Fruit fly (Drosophila melanogaster) whole organism, embryonic: ENCODE data around the gene Sec23.
A peak's percentile ranks its signal among the peaks of the same experiment; 100 is the strongest.

ENCODE experiments used
- Aef1 ChIP-seq: fragments of 200-800 bp; sonication (Bioruptor generic); IDR thresholded peaks from 3 replicates; pipeline ENCODE4 v1.3.6; 2022; ENCODE audit warnings: missing biosample characterization, missing genetic modification characterization
- Asciz ChIP-seq: fragments of 200-800 bp; sonication (Bioruptor generic); optimal IDR thresholded peaks from 2 replicates; lab custom pipeline; 2017; ENCODE audit warnings: missing biosample characterization, mild to moderate bottlenecking, missing genetic modification characterization, missing genetic modification reagents
- BEAF-32 ChIP-seq: fragments of 200-800 bp; sonication (Bioruptor generic); optimal IDR thresholded peaks from 3 replicates; lab custom pipeline; 2017; ENCODE audit warnings: missing biosample characterization, missing genetic modification characterization, mild to moderate bottlenecking, moderate library complexity, missing genetic modification reagents
- CG10543 ChIP-seq: fragments of 200-800 bp; sonication (Bioruptor generic); optimal IDR thresholded peaks from 3 replicates; lab custom pipeline; 2017; ENCODE audit warnings: missing biosample characterization, mild to moderate bottlenecking, missing genetic modification characterization, moderate library complexity
- CG11560 ChIP-seq: fragments of 200-800 bp; sonication (Bioruptor generic); IDR thresholded peaks from 3 replicates; pipeline ENCODE4 v1.3.6; 2022; ENCODE audit warnings: missing biosample characterization, missing genetic modification characterization
- CG12659 ChIP-seq: fragments of 200-800 bp; sonication (Bioruptor generic); optimal IDR thresholded peaks from 3 replicates; lab custom pipeline; 2017; ENCODE audit warnings: mild to moderate bottlenecking, missing biosample characterization, missing genetic modification reagents, missing genetic modification characterization
- CG1603 ChIP-seq: fragments of 200-800 bp; sonication (Bioruptor generic); optimal IDR thresholded peaks from 2 replicates; lab custom pipeline; 2019; ENCODE audit warnings: missing biosample characterization, mild to moderate bottlenecking, missing genetic modification characterization, moderate library complexity
- CG16863 ChIP-seq: fragments of 200-800 bp; sonication (Bioruptor generic); optimal IDR thresholded peaks from 3 replicates; lab custom pipeline; 2016; ENCODE audit warnings: missing biosample characterization, missing genetic modification characterization
- CG17186 ChIP-seq: fragments of 200-800 bp; sonication (Bioruptor generic); optimal IDR thresholded peaks from 3 replicates; lab custom pipeline; 2017; ENCODE audit warnings: missing biosample characterization, missing genetic modification reagents, missing genetic modification characterization
- CG17612 ChIP-seq: fragments of 200-800 bp; sonication (Bioruptor generic); IDR thresholded peaks from 2 replicates; pipeline ENCODE4 v1.3.6; 2022; ENCODE audit warnings: missing biosample characterization, missing genetic modification characterization
- CG18599 ChIP-seq: fragments of 200-800 bp; sonication (Bioruptor generic); optimal IDR thresholded peaks from 3 replicates; lab custom pipeline; 2017; ENCODE audit warnings: missing biosample characterization, missing genetic modification characterization, mild to moderate bottlenecking, moderate library complexity, missing genetic modification reagents
- CG30020 ChIP-seq: fragments of 200-800 bp; optimal IDR thresholded peaks from 2 replicates; lab custom pipeline; 2019; ENCODE audit warnings: missing biosample characterization, mild to moderate bottlenecking, missing genetic modification characterization, moderate library complexity
- CG30403 ChIP-seq: fragments of 200-800 bp; sonication (Bioruptor generic); optimal IDR thresholded peaks from 3 replicates; lab custom pipeline; 2016; ENCODE audit warnings: missing biosample characterization, missing genetic modification characterization
- CG31441 ChIP-seq: fragments of 200-800 bp; sonication (Bioruptor generic); IDR thresholded peaks from 2 replicates; pipeline ENCODE4 v1.3.6; 2022; ENCODE audit warnings: missing biosample characterization, missing genetic modification characterization
- CG3838 ChIP-seq: fragments of 200-800 bp; sonication (Bioruptor generic); optimal IDR thresholded peaks from 3 replicates; lab custom pipeline; 2016; ENCODE audit warnings: missing biosample characterization, missing genetic modification characterization
- CG3847 ChIP-seq: fragments of 200-800 bp; sonication (Bioruptor generic); IDR thresholded peaks from 2 replicates; pipeline ENCODE4 v1.3.6; 2022; ENCODE audit warnings: missing biosample characterization, missing genetic modification characterization
- CG5245 ChIP-seq: fragments of 200-800 bp; sonication (Bioruptor generic); optimal IDR thresholded peaks from 3 replicates; lab custom pipeline; 2016; ENCODE audit warnings: missing biosample characterization, missing genetic modification characterization
- CG6175 ChIP-seq: fragments of 200-800 bp; sonication (Bioruptor generic); IDR thresholded peaks from 3 replicates; pipeline ENCODE4 v1.3.6; 2022; ENCODE audit warnings: missing biosample characterization, missing genetic modification characterization
- CG6791 ChIP-seq: fragments of 200-800 bp; sonication (Bioruptor generic); IDR thresholded peaks from 3 replicates; pipeline ENCODE4 v1.3.6; 2022; ENCODE audit warnings: missing biosample characterization, missing genetic modification characterization; ENCODE audit not compliant: partially characterized antibody
- CG8478 ChIP-seq: fragments of >200 bp; optimal IDR thresholded peaks from 2 replicates; lab custom pipeline; 2018
- CG9437 ChIP-seq: fragments of 200-800 bp; sonication (Bioruptor generic); optimal IDR thresholded peaks from 2 replicates; lab custom pipeline; 2018; ENCODE audit warnings: missing biosample characterization, mild to moderate bottlenecking, missing genetic modification characterization
- CG9932 ChIP-seq: fragments of 200-800 bp; sonication (Bioruptor generic); IDR thresholded peaks from 2 replicates; pipeline ENCODE4 v1.3.6; 2022; ENCODE audit warnings: missing biosample characterization, missing genetic modification characterization
- CHES-1-like ChIP-seq: fragments of 200-800 bp; sonication (Bioruptor generic); optimal IDR thresholded peaks from 2 replicates; lab custom pipeline; 2016; ENCODE audit warnings: missing biosample characterization, missing genetic modification characterization
- Camta ChIP-seq: fragments of 200-800 bp; sonication (Bioruptor generic); optimal IDR thresholded peaks from 2 replicates; lab custom pipeline; 2016; ENCODE audit warnings: missing biosample characterization, missing genetic modification characterization
- Dad ChIP-seq: fragments of 200-800 bp; sonication (Bioruptor generic); optimal IDR thresholded peaks from 3 replicates; lab custom pipeline; 2016; ENCODE audit warnings: missing biosample characterization, missing genetic modification characterization
- Dbx ChIP-seq: fragments of 200-800 bp; sonication (Bioruptor generic); IDR thresholded peaks from 3 replicates; pipeline ENCODE4 v1.3.6; 2022; ENCODE audit warnings: missing biosample characterization, missing genetic modification characterization
- Dp ChIP-seq: fragments of 200-800 bp; sonication (Bioruptor generic); optimal IDR thresholded peaks from 2 replicates; lab custom pipeline; 2018; ENCODE audit warnings: missing biosample characterization, mild to moderate bottlenecking, missing genetic modification characterization, moderate library complexity
- Fer1 ChIP-seq: fragments of 200-800 bp; sonication (Bioruptor generic); optimal IDR thresholded peaks from 2 replicates; lab custom pipeline; 2017; ENCODE audit warnings: missing biosample characterization, mild to moderate bottlenecking, missing genetic modification characterization
- Hand ChIP-seq: fragments of 200-800 bp; sonication (Bioruptor generic); optimal IDR thresholded peaks from 2 replicates; lab custom pipeline; 2017; ENCODE audit warnings: mild to moderate bottlenecking, missing biosample characterization, missing genetic modification reagents, missing genetic modification characterization
- Kr ChIP-seq: fragments of 200-800 bp; sonication (Bioruptor generic); optimal IDR thresholded peaks from 2 replicates; lab custom pipeline; 2017; ENCODE audit warnings: missing biosample characterization, mild to moderate bottlenecking, missing genetic modification characterization
- Lpt ChIP-seq: fragments of >200 bp; optimal IDR thresholded peaks from 2 replicates; lab custom pipeline; 2018; ENCODE audit warnings: missing biosample characterization, missing genetic modification characterization
- MBD-R2 ChIP-seq: fragments of 200-800 bp; sonication (Bioruptor generic); IDR thresholded peaks from 2 replicates; pipeline ENCODE4 v1.3.6; 2022; ENCODE audit warnings: missing biosample characterization, missing genetic modification characterization
- NC2α ChIP-seq: fragments of 200-800 bp; sonication (Bioruptor generic); optimal IDR thresholded peaks from 2 replicates; lab custom pipeline; 2016; ENCODE audit warnings: missing biosample characterization, missing genetic modification characterization
- NFAT ChIP-seq: fragments of 200-800 bp; sonication (Bioruptor generic); IDR thresholded peaks from 2 replicates; pipeline ENCODE4 v1.3.6; 2022; ENCODE audit warnings: missing biosample characterization, missing genetic modification characterization
- Side ChIP-seq: fragments of 200-800 bp; sonication (Bioruptor generic); optimal IDR thresholded peaks from 2 replicates; lab custom pipeline; 2016; ENCODE audit warnings: missing biosample characterization, missing genetic modification characterization
- ab ChIP-seq: fragments of 200-800 bp; sonication (Bioruptor generic); optimal IDR thresholded peaks from 2 replicates; lab custom pipeline; 2016; ENCODE audit warnings: missing biosample characterization, missing genetic modification characterization
- br ChIP-seq: fragments of >200 bp; optimal IDR thresholded peaks from 2 replicates; lab custom pipeline; 2017
- btn ChIP-seq: fragments of 200-800 bp; sonication (Bioruptor generic); optimal IDR thresholded peaks from 2 replicates; lab custom pipeline; 2016; ENCODE audit warnings: missing biosample characterization, missing genetic modification characterization
- caup ChIP-seq: fragments of 200-800 bp; sonication (Bioruptor generic); optimal IDR thresholded peaks from 3 replicates; lab custom pipeline; 2017; ENCODE audit warnings: missing biosample characterization, mild to moderate bottlenecking, missing genetic modification characterization, moderate library complexity; ENCODE audit not compliant: severe bottlenecking
- fd102C ChIP-seq: fragments of 200-800 bp; sonication (Bioruptor generic); optimal IDR thresholded peaks from 2 replicates; lab custom pipeline; 2018; ENCODE audit warnings: missing biosample characterization, mild to moderate bottlenecking, missing genetic modification characterization, moderate library complexity
- grn ChIP-seq: fragments of 200-800 bp; sonication (Bioruptor generic); optimal IDR thresholded peaks from 3 replicates; lab custom pipeline; 2017; ENCODE audit warnings: missing biosample characterization, missing genetic modification characterization
- ind ChIP-seq: fragments of 200-800 bp; sonication (Bioruptor generic); optimal IDR thresholded peaks from 3 replicates; lab custom pipeline; 2016; ENCODE audit warnings: missing biosample characterization, missing genetic modification characterization
- jigr1 ChIP-seq: fragments of 200-800 bp; sonication (Bioruptor generic); IDR thresholded peaks from 3 replicates; pipeline ENCODE4 v1.3.6; 2022; ENCODE audit warnings: missing biosample characterization, missing genetic modification characterization
- nerfin-1 ChIP-seq: fragments of 200-800 bp; sonication (Bioruptor generic); optimal IDR thresholded peaks from 3 replicates; lab custom pipeline; 2019; ENCODE audit warnings: missing biosample characterization, mild to moderate bottlenecking, missing genetic modification characterization, moderate library complexity
- sc ChIP-seq, 3 experiments: fragments of >200 bp in 2 of 3; fragments of 200-800 bp in 1 of 3; sonication (Bioruptor generic) in 1 of 3; optimal IDR thresholded peaks; 2 replicates in 2 of 3; 3 replicates in 1 of 3; lab custom pipeline; 2017; ENCODE audit warnings: mild to moderate bottlenecking in 1 of 3, missing biosample characterization in 1 of 3, missing genetic modification characterization in 1 of 3, missing genetic modification reagents in 1 of 3
- slp2 ChIP-seq: fragments of 200-800 bp; sonication (Bioruptor generic); optimal IDR thresholded peaks from 2 replicates; lab custom pipeline; 2016; ENCODE audit warnings: missing biosample characterization, missing genetic modification characterization
- ssp ChIP-seq: fragments of 200-800 bp; sonication (Bioruptor generic); IDR thresholded peaks from 2 replicates; pipeline ENCODE4 v1.3.6; 2022; ENCODE audit warnings: missing biosample characterization, missing genetic modification characterization
- wdn ChIP-seq: fragments of 200-800 bp; sonication (Bioruptor generic); IDR thresholded peaks from 2 replicates; pipeline ENCODE4 v1.3.6; 2022; ENCODE audit warnings: missing biosample characterization, missing genetic modification characterization
- zf30C ChIP-seq: fragments of 200-800 bp; sonication (Bioruptor generic); optimal IDR thresholded peaks from 3 replicates; lab custom pipeline; 2018; ENCODE audit warnings: missing biosample characterization, mild to moderate bottlenecking, missing genetic modification characterization
- zfh2 ChIP-seq: fragments of 200-800 bp; sonication (Bioruptor generic); optimal IDR thresholded peaks from 2 replicates; lab custom pipeline; 2016; ENCODE audit warnings: missing biosample characterization, missing genetic modification characterization

The Sec23 gene

dm6 chr3R:5672658-5673217 lies 23.9 kb downstream of the Sec23 start (continued):
- TF ChIP-seq fd102C (GFP tag; lab: Kevin White, UChicago) (peak; percentile 67), CG17186 (GFP tag; lab: Kevin White, UChicago) (peak; percentile 56), CG12659 (GFP tag; lab: Kevin White, UChicago) (peak; percentile 84), CG6175 (GFP tag; lab: Robert Waterston, UW) (no peak), CG16863 (peak; percentile 67), CG8478 (lab: Kevin White, UChicago) (no peak), CG11560 (tag; lab: Robert Waterston, UW) (no peak), Dp (GFP tag; lab: Kevin White, UChicago) (no peak), ind (GFP tag; lab: Kevin White, UChicago) (peak; percentile 20), CG3847 (GFP tag; lab: Robert Waterston, UW) (0 out of 2 replicates have a peak, but pooled peaks have one; percentile 17), grn (GFP tag; lab: Kevin White, UChicago) (peak; percentile 73), CG3838 (GFP tag; lab: Kevin White, UChicago) (peak; percentile 27), caup (peak; percentile 90), sc (optimal IDR thresholded peaks at IDR 0.05; lab: Kevin White, UChicago) (no peak), sc (GFP tag; optimal IDR thresholded peaks at IDR 0.05; lab: Kevin White, UChicago) (peak; percentile 77), CG5245 (peak; percentile 9), ssp (GFP tag; lab: Robert Waterston, UW) (no peak), Dad (GFP tag; lab: Kevin White, UChicago) (peak; percentile 54), CG18599 (GFP tag; lab: Kevin White, UChicago) (peak; percentile 92), Hand (peak; percentile 76), zfh2 (GFP tag; lab: Kevin White, UChicago) (no peak), ab (no peak), jigr1 (GFP tag; lab: Robert Waterston, UW) (no peak), btn (GFP tag; lab: Kevin White, UChicago) (peak; percentile 57), CG9437 (GFP tag; lab: Kevin White, UChicago) (no peak), Kr (GFP tag; lab: Kevin White, UChicago) (peak; percentile 72), NFAT (GFP tag; lab: Robert Waterston, UW) (no peak), CHES-1-like (GFP tag; lab: Kevin White, UChicago) (peak; percentile 57), CG1603 (tag; lab: Kevin White, UChicago) (peak; percentile 79), NC2α (peak; percentile 58), CG10543 (GFP tag; lab: Kevin White, UChicago) (peak; percentile 97), nerfin-1 (tag; lab: Kevin White, UChicago) (peak; percentile 80), slp2 (GFP tag; lab: Kevin White, UChicago) (peak; percentile 22), Dbx (peak; percentile 52; the same call in 1 of the 3 replicates), Fer1 (peak; percentile 93), Lpt (GFP tag; lab: Kevin White, UChicago) (no peak), Camta (GFP tag; lab: Kevin White, UChicago) (peak; percentile 49), BEAF-32 (GFP tag; lab: Kevin White, UChicago) (no peak), wdn (GFP tag; lab: Robert Waterston, UW) (0 out of 2 replicates have a peak, but pooled peaks have one; percentile 24), CG31441 (GFP tag; lab: Robert Waterston, UW) (peak; percentile 64; the same call in 1 of the 2 replicates), zf30C (GFP tag; lab: Kevin White, UChicago) (peak; percentile 37), br (lab: Kevin White, UChicago) (no peak), CG17612 (no peak), Aef1 (GFP tag; lab: Robert Waterston, UW) (peak; percentile 39; the same call in 1 of the 3 replicates), MBD-R2 (GFP tag; lab: Robert Waterston, UW) (peak; percentile 22; the same call in 1 of the 2 replicates), Side (peak; percentile 88), CG6791 (GFP tag; lab: Robert Waterston, UW) (no peak), CG30403 (GFP tag; lab: Kevin White, UChicago) (no peak), CG9932 (GFP tag; lab: Robert Waterston, UW) (0 out of 2 replicates have a peak, but pooled peaks have one; percentile 12), Asciz (peak; percentile 94), CG30020 (peak; percentile 21)
